Worm (Caenorhabditis elegans) whole organism, L1 larva: ENCODE measurements around the gene smg-3.

Experiments used
- C16A3.4 ChIP-seq: fragments of 150-350 bp; optimal IDR thresholded peaks from 2 replicates; lab custom pipeline; 2014; ENCODE audit warnings: missing biosample characterization, missing genetic modification characterization
- C34B4.2 ChIP-seq: sonication (generic microtip); optimal IDR thresholded peaks from 2 replicates; lab custom pipeline; 2017; ENCODE audit warnings: mild to moderate bottlenecking, missing genetic modification characterization, missing compliant biosample characterization
- Y116A8C.19 ChIP-seq: sonication (generic microtip); optimal IDR thresholded peaks from 2 replicates; lab custom pipeline; 2016; ENCODE audit warnings: missing compliant biosample characterization, missing genetic modification characterization, borderline replicate concordance
- alr-1 ChIP-seq: fragments of 200-800 bp; sonication (Bioruptor generic); optimal IDR thresholded peaks from 2 replicates; lab custom pipeline; 2018; ENCODE audit warnings: borderline replicate concordance, mild to moderate bottlenecking, missing genetic modification characterization, missing compliant biosample characterization
- aly-2 ChIP-seq: fragments of 150-350 bp; optimal IDR thresholded peaks from 2 replicates; lab custom pipeline; 2014; ENCODE audit warnings: missing biosample characterization, missing genetic modification characterization
- ama-1 ChIP-seq: fragments of 150-350 bp; optimal IDR thresholded peaks from 2 replicates; lab custom pipeline; 2014
- blmp-1 ChIP-seq: fragments of 150-350 bp; optimal IDR thresholded peaks from 2 replicates; lab custom pipeline; 2014; ENCODE audit warnings: missing biosample characterization, missing genetic modification characterization
- ceh-82 ChIP-seq, 3 experiments: fragments of 150-350 bp in 1 of 3; sonication (generic microtip) in 2 of 3; optimal IDR thresholded peaks; 2 replicates each; lab custom pipeline; 2014 to 2017; ENCODE audit warnings: missing biosample characterization in 3 of 3, missing genetic modification characterization in 3 of 3
- ceh-90 ChIP-seq: sonication (generic microtip); optimal IDR thresholded peaks from 2 replicates; lab custom pipeline; 2016; ENCODE audit warnings: missing genetic modification characterization, missing compliant biosample characterization
- efl-3 ChIP-seq: fragments of 200-800 bp; sonication (Bioruptor generic); optimal IDR thresholded peaks from 2 replicates; lab custom pipeline; 2018; ENCODE audit warnings: mild to moderate bottlenecking, missing genetic modification characterization, missing compliant biosample characterization
- egl-27 ChIP-seq, 2 experiments: fragments of 150-350 bp in 1 of 2; sonication (generic microtip); optimal IDR thresholded peaks; 3 replicates each; lab custom pipeline; 2017 to 2018; ENCODE audit warnings: missing biosample characterization in 2 of 2, missing genetic modification characterization in 2 of 2, missing genetic modification reagents in 2 of 2
- elt-2 ChIP-seq: sonication (generic microtip); optimal IDR thresholded peaks from 2 replicates; lab custom pipeline; 2016; ENCODE audit warnings: missing genetic modification characterization, mild to moderate bottlenecking, inconsistent platforms, missing compliant biosample characterization, missing genetic modification reagents
- elt-3 ChIP-seq, 6 experiments: fragments of 150-350 bp in 1 of 6; sonication (generic microtip); optimal IDR thresholded peaks; 2 replicates each; lab custom pipeline; 2017 to 2018; ENCODE audit warnings: missing biosample characterization in 6 of 6, missing genetic modification characterization in 6 of 6, inconsistent platforms in 1 of 6
- fkh-10 ChIP-seq: sonication (generic microtip); optimal IDR thresholded peaks from 2 replicates; lab custom pipeline; 2017; ENCODE audit warnings: missing biosample characterization, missing genetic modification reagents, missing genetic modification characterization
- fkh-8 ChIP-seq: sonication (generic microtip); optimal IDR thresholded peaks from 2 replicates; lab custom pipeline; 2016; ENCODE audit warnings: mild to moderate bottlenecking, missing genetic modification characterization, missing compliant biosample characterization
- grh-1 ChIP-seq: fragments of 200-800 bp; sonication (Bioruptor generic); IDR thresholded peaks from 2 replicates; pipeline ENCODE4 v1.3.6; 2022; ENCODE audit warnings: missing genetic modification reagents, missing genetic modification characterization, missing compliant biosample characterization
- hlh-17 ChIP-seq: fragments of 200-800 bp; sonication (Bioruptor generic); optimal IDR thresholded peaks from 2 replicates; lab custom pipeline; 2018; ENCODE audit warnings: missing genetic modification characterization, mild to moderate bottlenecking, missing compliant biosample characterization, moderate library complexity, borderline replicate concordance
- hlh-4 ChIP-seq: sonication (generic microtip); optimal IDR thresholded peaks from 2 replicates; lab custom pipeline; 2016; ENCODE audit warnings: mild to moderate bottlenecking, missing genetic modification characterization, missing compliant biosample characterization
- hpl-2 ChIP-seq: fragments of 150-350 bp; optimal IDR thresholded peaks from 2 replicates; lab custom pipeline; 2014; ENCODE audit warnings: missing biosample characterization, missing genetic modification reagents, missing genetic modification characterization
- irx-1 ChIP-seq: sonication (generic microtip); optimal IDR thresholded peaks from 2 replicates; lab custom pipeline; 2016; ENCODE audit warnings: missing genetic modification characterization, missing compliant biosample characterization
- lin-14 ChIP-seq: fragments of 200-800 bp; sonication (Bioruptor generic); optimal IDR thresholded peaks from 2 replicates; lab custom pipeline; 2018; ENCODE audit warnings: mild to moderate bottlenecking, missing genetic modification characterization, moderate library complexity, missing compliant biosample characterization
- lin-35 ChIP-seq, 2 experiments: fragments of 150-350 bp; optimal IDR thresholded peaks; 2 replicates each; lab custom pipeline; 2014; ENCODE audit warnings: missing biosample characterization in 2 of 2, missing genetic modification characterization in 2 of 2, missing genetic modification reagents in 2 of 2
- lin-39 ChIP-seq: fragments of 150-350 bp; optimal IDR thresholded peaks from 2 replicates; lab custom pipeline; 2014; ENCODE audit warnings: missing biosample characterization, missing genetic modification reagents, missing genetic modification characterization
- lir-3 ChIP-seq: sonication (generic microtip); optimal IDR thresholded peaks from 2 replicates; lab custom pipeline; 2016; ENCODE audit warnings: mild to moderate bottlenecking, missing genetic modification characterization, moderate library complexity, missing compliant biosample characterization; ENCODE audit not compliant: poor library complexity
- mef-2 ChIP-seq: fragments of 150-350 bp; optimal IDR thresholded peaks from 2 replicates; lab custom pipeline; 2014; ENCODE audit warnings: missing biosample characterization, missing genetic modification characterization
- nhr-12 ChIP-seq: sonication (generic microtip); optimal IDR thresholded peaks from 2 replicates; lab custom pipeline; 2017; ENCODE audit warnings: missing biosample characterization, missing genetic modification characterization
- nhr-19 ChIP-seq: fragments of 200-800 bp; sonication (Bioruptor generic); conservative IDR thresholded peaks from 2 replicates; pipeline ENCODE4 v1.3.6; 2022; ENCODE audit warnings: missing genetic modification characterization, missing compliant biosample characterization
- nhr-20 ChIP-seq: sonication (generic microtip); optimal IDR thresholded peaks from 2 replicates; lab custom pipeline; 2016; ENCODE audit warnings: mild to moderate bottlenecking, missing genetic modification characterization, missing compliant biosample characterization
- pag-3 ChIP-seq: sonication (generic microtip); optimal IDR thresholded peaks from 2 replicates; lab custom pipeline; 2017; ENCODE audit warnings: missing genetic modification characterization, mild to moderate bottlenecking, missing compliant biosample characterization, antibody characterized with exemption, borderline replicate concordance; ENCODE audit not compliant: insufficient read depth
- pax-3 ChIP-seq: fragments of 200-800 bp; sonication (Bioruptor generic); optimal IDR thresholded peaks from 2 replicates; lab custom pipeline; 2018; ENCODE audit warnings: mild to moderate bottlenecking, missing genetic modification characterization, moderate library complexity, missing compliant biosample characterization
- rnt-1 ChIP-seq: sonication (generic microtip); optimal IDR thresholded peaks from 2 replicates; lab custom pipeline; 2016; ENCODE audit warnings: mild to moderate bottlenecking, missing genetic modification characterization, moderate library complexity, missing compliant biosample characterization
- skn-1 ChIP-seq: fragments of 150-350 bp; optimal IDR thresholded peaks from 2 replicates; lab custom pipeline; 2014; ENCODE audit warnings: missing biosample characterization, missing genetic modification characterization
- snpc-4 ChIP-seq: fragments of 150-350 bp; optimal IDR thresholded peaks from 2 replicates; lab custom pipeline; 2014; ENCODE audit warnings: missing biosample characterization, missing genetic modification characterization
- sox-4 ChIP-seq: sonication (generic microtip); optimal IDR thresholded peaks from 2 replicates; lab custom pipeline; 2016; ENCODE audit warnings: missing genetic modification characterization, missing compliant biosample characterization
- sptf-1 ChIP-seq: fragments of 150-350 bp; optimal IDR thresholded peaks from 2 replicates; lab custom pipeline; 2014; ENCODE audit warnings: missing biosample characterization, missing genetic modification characterization
- swsn-7 ChIP-seq: sonication (generic microtip); optimal IDR thresholded peaks from 2 replicates; lab custom pipeline; 2016; ENCODE audit warnings: missing genetic modification characterization, missing compliant biosample characterization
- tbx-2 ChIP-seq: sonication (generic microtip); optimal IDR thresholded peaks from 2 replicates; lab custom pipeline; 2016; ENCODE audit warnings: missing genetic modification characterization, missing compliant biosample characterization
- unc-30 ChIP-seq: sonication (generic microtip); optimal IDR thresholded peaks from 2 replicates; lab custom pipeline; 2017; ENCODE audit warnings: missing biosample characterization, missing genetic modification characterization
- unc-62 ChIP-seq: fragments of 150-350 bp; optimal IDR thresholded peaks from 2 replicates; lab custom pipeline; 2014; ENCODE audit warnings: missing biosample characterization, missing genetic modification reagents, missing genetic modification characterization
- unc-98 ChIP-seq: fragments of 200-800 bp; sonication (Bioruptor generic); IDR thresholded peaks from 2 replicates; pipeline ENCODE4 v1.3.6; 2022; ENCODE audit warnings: missing genetic modification characterization, missing compliant biosample characterization
- vab-15 ChIP-seq: sonication (generic microtip); optimal IDR thresholded peaks from 2 replicates; lab custom pipeline; 2017; ENCODE audit warnings: missing genotype, mild to moderate bottlenecking, missing genetic modification characterization, missing compliant biosample characterization
- xbp-1 ChIP-seq: sonication (generic microtip); optimal IDR thresholded peaks from 2 replicates; lab custom pipeline; 2016; ENCODE audit warnings: missing genetic modification characterization, missing compliant biosample characterization
- zag-1 ChIP-seq: fragments of 150-350 bp; optimal IDR thresholded peaks from 2 replicates; lab custom pipeline; 2014; ENCODE audit warnings: missing biosample characterization, missing genetic modification characterization
- zip-4 ChIP-seq: fragments of 200-800 bp; sonication (Bioruptor generic); optimal IDR thresholded peaks from 2 replicates; lab custom pipeline; 2018; ENCODE audit warnings: mild to moderate bottlenecking, missing genetic modification characterization, moderate library complexity, missing compliant biosample characterization
- ztf-11 ChIP-seq, 2 experiments: sonication (generic microtip); optimal IDR thresholded peaks; 2 replicates each; lab custom pipeline; 2016 to 2017; ENCODE audit warnings: missing genetic modification characterization in 2 of 2, missing biosample characterization in 1 of 2, missing compliant biosample characterization in 1 of 2
- ztf-4 ChIP-seq: fragments of 150-350 bp; optimal IDR thresholded peaks from 2 replicates; lab custom pipeline; 2014; ENCODE audit warnings: missing biosample characterization, missing genetic modification characterization

smg-3 gene

ce11 chrIV:6376473-6377115 lies 3.7 kb upstream of the smg-3 start, which contains the start of the genes hrpf-2 and bli-6 (continued):
- TF ChIP-seq alr-1 (tag; lab: Kevin White, UChicago) (no peak), elt-2 (tag; lab: Kevin White, UChicago) (peak; percentile 18), lin-35 (GFP tag; optimal IDR thresholded peaks at IDR 0.05; lab: Kevin White, UChicago) (peak; percentile 85 to 91), hlh-17 (GFP tag; lab: Kevin White, UChicago) (no peak), fkh-10 (no peak), lir-3 (tag; lab: Kevin White, UChicago) (peak; percentile 57), pag-3 (tag; lab: Kevin White, UChicago) (no peak), hpl-2 (GFP tag; lab: Kevin White, UChicago) (no peak), xbp-1 (tag; lab: Kevin White, UChicago) (peak; percentile 74), ceh-82 (tag; optimal IDR thresholded peaks at IDR 0.05; lab: Kevin White, UChicago) (peak; percentile 20 to 78 (median 46)), rnt-1 (tag; lab: Kevin White, UChicago) (peak; percentile 82), sox-4 (peak; percentile 4), nhr-20 (tag; lab: Kevin White, UChicago) (peak; percentile 78), elt-3 (tag; optimal IDR thresholded peaks at IDR 0.05; lab: Kevin White, UChicago) (peak in 2 of 6 experiments; percentile 66 to 70), zip-4 (GFP tag; lab: Kevin White, UChicago) (peak; percentile 3), Y116A8C.19 (tag; lab: Kevin White, UChicago) (no peak), unc-30 (tag; lab: Kevin White, UChicago) (no peak), tbx-2 (tag; lab: Kevin White, UChicago) (peak; percentile 76), fkh-8 (tag; lab: Kevin White, UChicago) (peak; percentile 64), grh-1 (no peak), blmp-1 (tag; lab: Kevin White, UChicago) (no peak), vab-15 (peak; percentile 5), lin-14 (GFP tag; lab: Kevin White, UChicago) (peak; percentile 77), sptf-1 (no peak), aly-2 (tag; lab: Kevin White, UChicago) (no peak), efl-3 (no peak), unc-98 (GFP tag; lab: Robert Waterston, UW) (no peak), nhr-19 (GFP tag; lab: Robert Waterston, UW) (peak; percentile 72), pax-3 (tag; lab: Kevin White, UChicago) (no peak), unc-62 (no peak), ama-1 (lab: Kevin White, UChicago) (no peak), C34B4.2 (tag; lab: Kevin White, UChicago) (no peak), egl-27 (tag; optimal IDR thresholded peaks at IDR 0.05; lab: Kevin White, UChicago) (no peak), swsn-7 (tag; lab: Kevin White, UChicago) (peak; percentile 72), ztf-4 (no peak), snpc-4 (peak; percentile 59), zag-1 (tag; lab: Kevin White, UChicago) (no peak), mef-2 (tag; lab: Kevin White, UChicago) (no peak), hlh-4 (tag; lab: Kevin White, UChicago) (no peak), ztf-11 (tag; optimal IDR thresholded peaks at IDR 0.05; lab: Kevin White, UChicago) (peak in 1 of 2 experiments; percentile 31), irx-1 (tag; lab: Kevin White, UChicago) (peak; percentile 55), ceh-90 (no peak), skn-1 (tag; lab: Kevin White, UChicago) (peak; percentile 91), C16A3.4 (tag; lab: Kevin White, UChicago) (peak; percentile 84), lin-39 (tag; lab: Kevin White, UChicago) (peak; percentile 30), nhr-12 (tag; lab: Kevin White, UChicago) (no peak)
